Fruit fly (Drosophila melanogaster) whole organism, embryonic: ENCODE measurements around the gene trk.

Experiments
- Adf1 ChIP-seq: fragments of 200-800 bp; sonication (Bioruptor generic); IDR thresholded peaks from 2 replicates; pipeline ENCODE4 v1.3.6; 2022; ENCODE audit warnings: missing biosample characterization, missing genetic modification characterization
- BEAF-32 ChIP-seq: fragments of 200-800 bp; sonication (Bioruptor generic); optimal IDR thresholded peaks from 3 replicates; lab custom pipeline; 2017; ENCODE audit warnings: missing biosample characterization, missing genetic modification characterization, mild to moderate bottlenecking, moderate library complexity, missing genetic modification reagents
- CG1024 ChIP-seq: fragments of 200-800 bp; sonication (Bioruptor generic); IDR thresholded peaks from 2 replicates; pipeline ENCODE4 v1.3.6; 2022; ENCODE audit warnings: missing biosample characterization, missing genetic modification characterization
- CG10654 ChIP-seq: fragments of 200-800 bp; sonication (Bioruptor generic); optimal IDR thresholded peaks from 2 replicates; lab custom pipeline; 2016; ENCODE audit warnings: missing biosample characterization, missing genetic modification characterization
- CG13296 ChIP-seq: fragments of 200-800 bp; sonication (Bioruptor generic); optimal IDR thresholded peaks from 3 replicates; lab custom pipeline; 2018; ENCODE audit warnings: missing biosample characterization, mild to moderate bottlenecking, missing genetic modification characterization
- CG14050 ChIP-seq: fragments of 200-800 bp; sonication (Bioruptor generic); IDR thresholded peaks from 3 replicates; pipeline ENCODE4 v1.3.6; 2022; ENCODE audit warnings: missing biosample characterization, missing genetic modification characterization
- CG14441 ChIP-seq: fragments of 200-800 bp; sonication (Bioruptor generic); IDR thresholded peaks from 2 replicates; pipeline ENCODE4 v1.3.6; 2022; ENCODE audit warnings: missing biosample characterization, missing genetic modification characterization
- CG14667 ChIP-seq: fragments of 200-800 bp; sonication (Bioruptor generic); IDR thresholded peaks from 2 replicates; pipeline ENCODE4 v1.3.6; 2022; ENCODE audit warnings: missing biosample characterization, missing genetic modification characterization
- CG14710 ChIP-seq: fragments of 200-800 bp; sonication (Bioruptor generic); optimal IDR thresholded peaks from 3 replicates; lab custom pipeline; 2019; ENCODE audit warnings: missing biosample characterization, mild to moderate bottlenecking, missing genetic modification characterization, moderate library complexity
- CG17802 ChIP-seq: fragments of 200-800 bp; sonication (Bioruptor generic); optimal IDR thresholded peaks from 2 replicates; lab custom pipeline; 2018; ENCODE audit warnings: missing biosample characterization, mild to moderate bottlenecking, missing genetic modification characterization, moderate library complexity
- CG2116 ChIP-seq: fragments of 200-800 bp; sonication (Bioruptor generic); optimal IDR thresholded peaks from 3 replicates; lab custom pipeline; 2018; ENCODE audit warnings: missing biosample characterization, mild to moderate bottlenecking, missing genetic modification characterization
- CG2712 ChIP-seq: fragments of 200-800 bp; optimal IDR thresholded peaks from 3 replicates; lab custom pipeline; 2019; ENCODE audit warnings: missing biosample characterization, mild to moderate bottlenecking, missing genetic modification characterization, moderate library complexity
- CG30403 ChIP-seq: fragments of 200-800 bp; sonication (Bioruptor generic); optimal IDR thresholded peaks from 3 replicates; lab custom pipeline; 2016; ENCODE audit warnings: missing biosample characterization, missing genetic modification characterization
- CG32532 ChIP-seq: fragments of 200-800 bp; sonication (Bioruptor generic); IDR thresholded peaks from 2 replicates; pipeline ENCODE4 v1.3.6; 2022; ENCODE audit warnings: missing biosample characterization, missing genetic modification characterization
- CG34224 ChIP-seq: fragments of 200-800 bp; sonication (Bioruptor generic); IDR thresholded peaks from 3 replicates; pipeline ENCODE4 v1.3.6; 2022; ENCODE audit warnings: missing biosample characterization, missing genetic modification characterization; ENCODE audit not compliant: partially characterized antibody
- CG3995 ChIP-seq: fragments of 200-800 bp; sonication (Bioruptor generic); optimal IDR thresholded peaks from 3 replicates; lab custom pipeline; 2016; ENCODE audit warnings: missing biosample characterization, missing genetic modification characterization
- CG4360 ChIP-seq: fragments of 200-800 bp; sonication (Bioruptor generic); IDR thresholded peaks from 2 replicates; pipeline ENCODE4 v1.3.6; 2022; ENCODE audit warnings: missing biosample characterization, missing genetic modification characterization
- CG6175 ChIP-seq: fragments of 200-800 bp; sonication (Bioruptor generic); IDR thresholded peaks from 3 replicates; pipeline ENCODE4 v1.3.6; 2022; ENCODE audit warnings: missing biosample characterization, missing genetic modification characterization
- CG6791 ChIP-seq: fragments of 200-800 bp; sonication (Bioruptor generic); IDR thresholded peaks from 3 replicates; pipeline ENCODE4 v1.3.6; 2022; ENCODE audit warnings: missing biosample characterization, missing genetic modification characterization; ENCODE audit not compliant: partially characterized antibody
- CG7745 ChIP-seq: fragments of 200-800 bp; sonication (Bioruptor generic); optimal IDR thresholded peaks from 2 replicates; lab custom pipeline; 2018; ENCODE audit warnings: missing biosample characterization, mild to moderate bottlenecking, missing genetic modification characterization, moderate library complexity
- CG8290 ChIP-seq, 3 experiments: fragments of 200-800 bp; sonication (Bioruptor generic); optimal IDR thresholded peaks; 2 replicates each; lab custom pipeline; 2016 to 2019; ENCODE audit warnings: missing biosample characterization in 3 of 3, missing genetic modification characterization in 3 of 3, mild to moderate bottlenecking in 2 of 3, moderate library complexity in 1 of 3
- CG9817 ChIP-seq: fragments of 200-800 bp; sonication (Bioruptor generic); optimal IDR thresholded peaks from 2 replicates; lab custom pipeline; 2018; ENCODE audit warnings: missing biosample characterization, mild to moderate bottlenecking, missing genetic modification characterization, moderate library complexity
- CrebB ChIP-seq: fragments of 200-800 bp; sonication (Bioruptor generic); optimal IDR thresholded peaks from 3 replicates; lab custom pipeline; 2018; ENCODE audit warnings: missing biosample characterization, mild to moderate bottlenecking, missing genetic modification characterization
- Elba2 ChIP-seq: fragments of 200-800 bp; sonication (Bioruptor generic); optimal IDR thresholded peaks from 3 replicates; lab custom pipeline; 2016; ENCODE audit warnings: missing biosample characterization, missing genetic modification characterization
- Ets65A ChIP-seq: fragments of 200-800 bp; sonication (Bioruptor generic); peaks from one replicate; lab custom pipeline; 2016; ENCODE audit warnings: missing biosample characterization, missing genetic modification characterization
- Ets97D ChIP-seq: fragments of 200-800 bp; sonication (Bioruptor generic); optimal IDR thresholded peaks from 3 replicates; lab custom pipeline; 2016; ENCODE audit warnings: missing biosample characterization, missing genetic modification characterization
- Hr3 ChIP-seq: fragments of 200-800 bp; sonication (Bioruptor generic); optimal IDR thresholded peaks from 3 replicates; lab custom pipeline; 2016; ENCODE audit warnings: missing biosample characterization, missing genetic modification characterization
- MBD-R2 ChIP-seq: fragments of 200-800 bp; sonication (Bioruptor generic); IDR thresholded peaks from 2 replicates; pipeline ENCODE4 v1.3.6; 2022; ENCODE audit warnings: missing biosample characterization, missing genetic modification characterization
- MESR4 ChIP-seq: fragments of 200-800 bp; sonication (Bioruptor generic); optimal IDR thresholded peaks from 2 replicates; lab custom pipeline; 2018; ENCODE audit warnings: missing biosample characterization, mild to moderate bottlenecking, missing genetic modification characterization, moderate library complexity
- Opbp ChIP-seq: fragments of 200-800 bp; sonication (Bioruptor generic); IDR thresholded peaks from 3 replicates; pipeline ENCODE4 v1.3.6; 2022; ENCODE audit warnings: missing biosample characterization, missing genetic modification characterization; ENCODE audit not compliant: partially characterized antibody
- Sin3A ChIP-seq: fragments of >200 bp; optimal IDR thresholded peaks from 2 replicates; lab custom pipeline; 2018
- Sox100B ChIP-seq: fragments of 200-800 bp; sonication (Bioruptor generic); optimal IDR thresholded peaks from 3 replicates; lab custom pipeline; 2018; ENCODE audit warnings: missing biosample characterization, mild to moderate bottlenecking, missing genetic modification characterization
- Sox102F ChIP-seq: fragments of 200-800 bp; sonication (Bioruptor generic); optimal IDR thresholded peaks from 2 replicates; lab custom pipeline; 2018; ENCODE audit warnings: missing biosample characterization, mild to moderate bottlenecking, missing genetic modification characterization, moderate library complexity
- Vsx1 ChIP-seq: fragments of 200-800 bp; sonication (Bioruptor generic); optimal IDR thresholded peaks from 2 replicates; lab custom pipeline; 2017; ENCODE audit warnings: missing biosample characterization, mild to moderate bottlenecking, missing genetic modification characterization, missing genetic modification reagents
- YL-1 ChIP-seq: fragments of 200-800 bp; sonication (Bioruptor generic); optimal IDR thresholded peaks from 3 replicates; lab custom pipeline; 2017; ENCODE audit warnings: missing biosample characterization, mild to moderate bottlenecking, missing genetic modification characterization
- bigmax ChIP-seq: fragments of 200-800 bp; sonication (Bioruptor generic); optimal IDR thresholded peaks from 2 replicates; lab custom pipeline; 2018; ENCODE audit warnings: missing biosample characterization, mild to moderate bottlenecking, missing genetic modification characterization
- btn ChIP-seq: fragments of 200-800 bp; sonication (Bioruptor generic); optimal IDR thresholded peaks from 2 replicates; lab custom pipeline; 2016; ENCODE audit warnings: missing biosample characterization, missing genetic modification characterization
- cg ChIP-seq: fragments of 200-800 bp; sonication (Bioruptor generic); optimal IDR thresholded peaks from 3 replicates; lab custom pipeline; 2019; ENCODE audit warnings: missing biosample characterization, mild to moderate bottlenecking, missing genetic modification characterization, moderate library complexity
- chinmo ChIP-seq: fragments of 200-800 bp; sonication (Bioruptor generic); IDR thresholded peaks from 4 replicates; pipeline ENCODE4 v1.3.6; 2022; ENCODE audit warnings: missing biosample characterization, missing genetic modification characterization; ENCODE audit not compliant: partially characterized antibody
- crp ChIP-seq, 2 experiments: fragments of 200-800 bp; sonication (Bioruptor generic); optimal IDR thresholded peaks; 2 replicates in 1 of 2; 3 replicates in 1 of 2; lab custom pipeline; 2017; ENCODE audit warnings: missing biosample characterization in 2 of 2, missing genetic modification characterization in 2 of 2, mild to moderate bottlenecking in 1 of 2, moderate library complexity in 1 of 2
- danr ChIP-seq: fragments of 200-800 bp; sonication (Bioruptor generic); IDR thresholded peaks from 2 replicates; pipeline ENCODE4 v1.3.6; 2022; ENCODE audit warnings: missing biosample characterization, missing genetic modification characterization
- gfzf ChIP-seq: fragments of 200-800 bp; sonication (Bioruptor generic); optimal IDR thresholded peaks from 2 replicates; lab custom pipeline; 2016; ENCODE audit warnings: missing biosample characterization, mild to moderate bottlenecking, missing genetic modification characterization, moderate library complexity
- nmo ChIP-seq: fragments of 200-800 bp; sonication (Bioruptor generic); optimal IDR thresholded peaks from 2 replicates; lab custom pipeline; 2018; ENCODE audit warnings: missing biosample characterization, mild to moderate bottlenecking, missing genetic modification characterization, moderate library complexity
- otp ChIP-seq: fragments of 200-800 bp; sonication (Bioruptor generic); IDR thresholded peaks from 3 replicates; pipeline ENCODE4, ENCODE4 v1.3.6; 2022; ENCODE audit warnings: missing biosample characterization, missing genetic modification characterization
- phol ChIP-seq: fragments of 200-800 bp; sonication (Bioruptor generic); optimal IDR thresholded peaks from 3 replicates; lab custom pipeline; 2018; ENCODE audit warnings: missing biosample characterization, mild to moderate bottlenecking, missing genetic modification characterization, moderate library complexity
- stwl ChIP-seq: fragments of 200-800 bp; sonication (Bioruptor generic); optimal IDR thresholded peaks from 3 replicates; lab custom pipeline; 2018; ENCODE audit warnings: missing biosample characterization, mild to moderate bottlenecking, missing genetic modification characterization, moderate library complexity
- sug ChIP-seq: fragments of 200-800 bp; optimal IDR thresholded peaks from 2 replicates; lab custom pipeline; 2019; ENCODE audit warnings: missing biosample characterization, mild to moderate bottlenecking, missing genetic modification characterization, moderate library complexity
- unc-4 ChIP-seq: fragments of 200-800 bp; sonication (Bioruptor generic); IDR thresholded peaks from 2 replicates; pipeline ENCODE4 v1.3.6; 2022; ENCODE audit warnings: missing biosample characterization, missing genetic modification characterization; ENCODE audit not compliant: partially characterized antibody
- unpg ChIP-seq: fragments of 200-800 bp; sonication (Bioruptor generic); optimal IDR thresholded peaks from 3 replicates; lab custom pipeline; 2018; ENCODE audit warnings: missing biosample characterization, mild to moderate bottlenecking, missing genetic modification characterization, moderate library complexity
- zen ChIP-seq: fragments of 200-800 bp; sonication (Bioruptor generic); optimal IDR thresholded peaks from 3 replicates; lab custom pipeline; 2018; ENCODE audit warnings: missing biosample characterization, mild to moderate bottlenecking, missing genetic modification characterization, moderate library complexity

The trk gene

dm6 chr2L:10311822-10312221, 39.7 kb upstream of the trk start:
- TF ChIP-seq CG1024 (GFP tag; lab: Robert Waterston, UW) (0 out of 2 replicates have a peak, but pooled peaks have one; percentile 42), CG2712 (tag; lab: Kevin White, UChicago) (peak; percentile 7), CG32532 (GFP tag; lab: Robert Waterston, UW) (no peak), otp (GFP tag; lab: Robert Waterston, UW) (no peak), Opbp (no peak), CG2116 (peak; percentile 44), CG17802 (tag; lab: Kevin White, UChicago) (peak; percentile 34), Adf1 (GFP tag; lab: Robert Waterston, UW) (no peak), phol (tag; lab: Kevin White, UChicago) (peak; percentile 21), gfzf (peak; percentile 76), CG9817 (tag; lab: Kevin White, UChicago) (no peak), danr (GFP tag; lab: Robert Waterston, UW) (no peak), CrebB (tag; lab: Kevin White, UChicago) (no peak), CG3995 (GFP tag; lab: Kevin White, UChicago) (peak; percentile 10), cg (GFP tag; lab: Kevin White, UChicago) (no peak), Vsx1 (GFP tag; lab: Kevin White, UChicago) (no peak), MBD-R2 (GFP tag; lab: Robert Waterston, UW) (peak; percentile 65), chinmo (GFP tag; lab: Robert Waterston, UW) (0 out of 4 replicates have a peak, but pooled peaks have one; percentile 50), Elba2 (GFP tag; lab: Kevin White, UChicago) (peak; percentile 27), unpg (no peak), CG34224 (0 out of 3 replicates have a peak, but pooled peaks have one; percentile 12), Sox102F (no peak), CG14667 (GFP tag; lab: Robert Waterston, UW) (no peak), CG4360 (GFP tag; lab: Robert Waterston, UW) (no peak), CG14441 (GFP tag; lab: Robert Waterston, UW) (no peak), zen (tag; lab: Kevin White, UChicago) (peak; percentile 26), Sox100B (GFP tag; lab: Kevin White, UChicago) (no peak), Ets65A (GFP tag; lab: Kevin White, UChicago) (peak; percentile 54), Sin3A (lab: Kevin White, UChicago) (peak; percentile 28), stwl (tag; lab: Kevin White, UChicago) (peak; percentile 63), Hr3 (no peak), YL-1 (GFP tag; lab: Kevin White, UChicago) (peak; percentile 21), CG7745 (tag; lab: Kevin White, UChicago) (no peak), CG8290 (GFP tag; optimal IDR thresholded peaks at IDR 0.05; lab: Kevin White, UChicago) (no peak), CG8290 (tag; optimal IDR thresholded peaks at IDR 0.05; lab: Kevin White, UChicago) (peak in 1 of 2 experiments; percentile 4), bigmax (GFP tag; lab: Kevin White, UChicago) (peak; percentile 7), sug (peak; percentile 12), CG14710 (peak; percentile 23), BEAF-32 (GFP tag; lab: Kevin White, UChicago) (peak; percentile 52), Ets97D (peak; percentile 38), CG14050 (GFP tag; lab: Robert Waterston, UW) (no peak), MESR4 (GFP tag; lab: Kevin White, UChicago) (peak; percentile 83), nmo (peak; percentile 9), btn (GFP tag; lab: Kevin White, UChicago) (no peak), CG30403 (no peak), CG10654 (GFP tag; lab: Kevin White, UChicago) (no peak), CG6175 (GFP tag; lab: Robert Waterston, UW) (no peak), crp (GFP tag; optimal IDR thresholded peaks at IDR 0.05; lab: Kevin White, UChicago) (peak in 1 of 2 experiments; percentile 60), unc-4 (GFP tag; lab: Robert Waterston, UW) (peak; percentile 38; the same call in 1 of the 2 replicates), CG13296 (peak; percentile 2), CG6791 (0 out of 3 replicates have a peak, but pooled peaks have one; percentile 36)
